Worm (Caenorhabditis elegans): ENCODE results near the gene F55C5.10.

ce11 chrV:12317894-12318553 lies 34.7 kb downstream of the F55C5.10 start, which contains the start of the genes R04F11.5 and R04F11.2:
- peak; percentile 76 for TF ChIP-seq him-1 (tag; optimal IDR thresholded peaks at IDR 0.05)
- TF ChIP-seq dao-5 (tag; optimal IDR thresholded peaks at IDR 0.05), result no peak

Data from whole organism, L4/young adult.